Worm (Caenorhabditis elegans) whole organism, young adult: ENCODE data around the gene abu-14.

Experiments used
- B0019.2 ChIP-seq: fragments of 200-800 bp; sonication (Bioruptor generic); conservative IDR thresholded peaks from 2 replicates; pipeline ENCODE4 v1.3.6; 2022; ENCODE audit warnings: missing genetic modification reagents, missing genetic modification characterization, missing compliant biosample characterization
- B0035.1 ChIP-seq: sonication (generic microtip); optimal IDR thresholded peaks from 2 replicates; lab custom pipeline; 2016; ENCODE audit warnings: missing genetic modification characterization, mild to moderate bottlenecking, missing compliant biosample characterization, missing genotype, missing genetic modification reagents
- F23B12.7 ChIP-seq: sonication (generic microtip); optimal IDR thresholded peaks from 2 replicates; lab custom pipeline; 2017; ENCODE audit warnings: missing genetic modification characterization, mild to moderate bottlenecking, missing compliant biosample characterization, antibody characterized with exemption, moderate library complexity; ENCODE audit not compliant: insufficient read depth
- F39B2.1 ChIP-seq: fragments of 200-800 bp; sonication (Bioruptor generic); IDR thresholded peaks from 2 replicates; pipeline ENCODE4 v1.3.6; 2022; ENCODE audit warnings: missing genetic modification reagents, missing genetic modification characterization, missing compliant biosample characterization
- F49E8.2 ChIP-seq: sonication (generic microtip); optimal IDR thresholded peaks from 3 replicates; lab custom pipeline; 2017; ENCODE audit warnings: missing genetic modification characterization, mild to moderate bottlenecking, missing compliant biosample characterization, antibody characterized with exemption, moderate library complexity; ENCODE audit not compliant: insufficient read depth
- K12H6.12 ChIP-seq: fragments of 200-800 bp; sonication (Bioruptor generic); optimal IDR thresholded peaks from 2 replicates; lab custom pipeline; 2018; ENCODE audit warnings: mild to moderate bottlenecking, missing genetic modification characterization, missing compliant biosample characterization
- T07F8.4 ChIP-seq: sonication (generic microtip); optimal IDR thresholded peaks from 2 replicates; lab custom pipeline; 2016; ENCODE audit warnings: mild to moderate bottlenecking, missing genetic modification characterization, moderate library complexity, missing compliant biosample characterization
- T26A5.8 ChIP-seq: sonication (generic microtip); optimal IDR thresholded peaks from 2 replicates; lab custom pipeline; 2016; ENCODE audit warnings: missing genetic modification characterization, missing compliant biosample characterization
- Y53F4B.3 ChIP-seq: fragments of 200-800 bp; sonication (Bioruptor generic); IDR thresholded peaks from 2 replicates; pipeline ENCODE4 v1.3.6; 2022; ENCODE audit warnings: missing genetic modification reagents, missing genetic modification characterization, missing compliant biosample characterization
- Y79H2A.3 ChIP-seq: fragments of 200-800 bp; sonication (Bioruptor generic); conservative IDR thresholded peaks from 2 replicates; pipeline ENCODE4 v1.3.6; 2022; ENCODE audit warnings: missing genetic modification reagents, missing genetic modification characterization, missing compliant biosample characterization
- Y95B8A.8 ChIP-seq: fragments of 200-800 bp; sonication (Bioruptor generic); IDR thresholded peaks from 2 replicates; pipeline ENCODE4 v1.3.6; 2022; ENCODE audit warnings: missing genetic modification reagents, missing genetic modification characterization, missing compliant biosample characterization
- ama-1 ChIP-seq, 3 experiments: fragments of 150-350 bp in 1 of 3; sonication (generic microtip) in 2 of 3; optimal IDR thresholded peaks; 2 replicates each; lab custom pipeline; 2014 to 2018; ENCODE audit warnings: missing biosample characterization in 2 of 3, missing genetic modification characterization in 2 of 3, missing genetic modification reagents in 2 of 3
- aptf-2 ChIP-seq: fragments of 200-800 bp; sonication (Bioruptor generic); conservative IDR thresholded peaks from 2 replicates; pipeline ENCODE4 v1.3.6; 2022; ENCODE audit warnings: missing genetic modification reagents, missing genetic modification characterization, missing compliant biosample characterization
- atf-7 ChIP-seq: sonication (generic microtip); optimal IDR thresholded peaks from 2 replicates; lab custom pipeline; 2017; ENCODE audit warnings: mild to moderate bottlenecking, missing genetic modification characterization, missing compliant biosample characterization
- bed-2 ChIP-seq: fragments of 200-800 bp; sonication (Bioruptor generic); IDR thresholded peaks from 2 replicates; pipeline ENCODE4 v1.3.6; 2022; ENCODE audit warnings: missing genetic modification reagents, missing genetic modification characterization, missing compliant biosample characterization
- ceh-27 ChIP-seq: fragments of 200-800 bp; sonication (Bioruptor generic); optimal IDR thresholded peaks from 2 replicates; lab custom pipeline; 2018; ENCODE audit warnings: mild to moderate bottlenecking, missing genetic modification characterization, moderate library complexity, missing compliant biosample characterization
- chd-7 ChIP-seq: sonication (generic microtip); optimal IDR thresholded peaks from 2 replicates; lab custom pipeline; 2016; ENCODE audit warnings: mild to moderate bottlenecking, missing genetic modification characterization, moderate library complexity, missing compliant biosample characterization
- die-1 ChIP-seq: sonication (generic microtip); optimal IDR thresholded peaks from 2 replicates; lab custom pipeline; 2016; ENCODE audit warnings: missing genotype, mild to moderate bottlenecking, missing genetic modification characterization, missing compliant biosample characterization
- dpff-1 ChIP-seq: sonication (generic microtip); optimal IDR thresholded peaks from 2 replicates; lab custom pipeline; 2017; ENCODE audit warnings: mild to moderate bottlenecking, missing genetic modification characterization, missing compliant biosample characterization
- efl-1 ChIP-seq: fragments of 150-350 bp; optimal IDR thresholded peaks from 2 replicates; lab custom pipeline; 2014; ENCODE audit warnings: missing biosample characterization, missing genetic modification reagents, missing genetic modification characterization
- fkh-3 ChIP-seq: sonication (generic microtip); optimal IDR thresholded peaks from 2 replicates; lab custom pipeline; 2016; ENCODE audit warnings: mild to moderate bottlenecking, missing genetic modification characterization, missing compliant biosample characterization
- him-1 ChIP-seq: sonication (generic microtip); optimal IDR thresholded peaks from 2 replicates; lab custom pipeline; 2016; ENCODE audit warnings: missing genotype, missing genetic modification reagents, missing genetic modification characterization, missing compliant biosample characterization
- hmg-1.2 ChIP-seq: fragments of 200-800 bp; sonication (Bioruptor generic); IDR thresholded peaks from 2 replicates; pipeline ENCODE4 v1.3.6; 2022; ENCODE audit warnings: missing genetic modification reagents, missing genetic modification characterization, missing compliant biosample characterization
- hmg-20 ChIP-seq: fragments of 200-800 bp; sonication (Bioruptor generic); IDR thresholded peaks from 2 replicates; pipeline ENCODE4 v1.3.6; 2022; ENCODE audit warnings: missing genetic modification reagents, missing genetic modification characterization, missing compliant biosample characterization
- lag-1 ChIP-seq: fragments of 200-800 bp; sonication (Bioruptor generic); IDR thresholded peaks from 2 replicates; pipeline ENCODE4 v1.3.6; 2022; ENCODE audit warnings: missing genetic modification reagents, missing genetic modification characterization, missing compliant biosample characterization
- let-526 ChIP-seq: fragments of 200-800 bp; sonication (Bioruptor generic); IDR thresholded peaks from 2 replicates; pipeline ENCODE4 v1.3.6; 2022; ENCODE audit warnings: missing genetic modification reagents, missing genetic modification characterization, missing compliant biosample characterization
- let-607 ChIP-seq, 2 experiments: fragments of 200-800 bp in 1 of 2; sonication (Bioruptor generic) in 1 of 2; sonication (generic microtip) in 1 of 2; optimal IDR thresholded peaks; 2 replicates each; lab custom pipeline; 2016 to 2018; ENCODE audit warnings: mild to moderate bottlenecking in 2 of 2, missing compliant biosample characterization in 2 of 2, missing genetic modification characterization in 2 of 2, moderate library complexity in 2 of 2, missing genotype in 1 of 2
- lin-40 ChIP-seq: sonication (generic microtip); optimal IDR thresholded peaks from 2 replicates; lab custom pipeline; 2016; ENCODE audit warnings: missing genetic modification characterization, mild to moderate bottlenecking, missing compliant biosample characterization, missing genotype, missing genetic modification reagents
- lir-1 ChIP-seq: fragments of 200-800 bp; sonication (Bioruptor generic); conservative IDR thresholded peaks from 2 replicates; pipeline ENCODE4 v1.3.6; 2022; ENCODE audit warnings: missing genetic modification reagents, missing genetic modification characterization, missing compliant biosample characterization
- lsl-1 ChIP-seq: fragments of 200-800 bp; sonication (Bioruptor generic); optimal IDR thresholded peaks from 2 replicates; lab custom pipeline; 2018; ENCODE audit warnings: mild to moderate bottlenecking, missing genetic modification characterization, moderate library complexity, missing compliant biosample characterization
- lsy-27 ChIP-seq: sonication (generic microtip); optimal IDR thresholded peaks from 2 replicates; lab custom pipeline; 2017; ENCODE audit warnings: missing genetic modification characterization, mild to moderate bottlenecking, missing compliant biosample characterization, antibody characterized with exemption, missing genotype, borderline replicate concordance; ENCODE audit not compliant: insufficient read depth
- mcd-1 ChIP-seq: fragments of 200-800 bp; sonication (Bioruptor generic); IDR thresholded peaks from 2 replicates; pipeline ENCODE4 v1.3.6; 2022; ENCODE audit warnings: missing genetic modification reagents, missing genetic modification characterization, missing compliant biosample characterization
- nfya-2 ChIP-seq: fragments of 200-800 bp; sonication (Bioruptor generic); IDR thresholded peaks from 2 replicates; pipeline ENCODE4 v1.3.6; 2022; ENCODE audit warnings: missing genetic modification reagents, missing genetic modification characterization, missing compliant biosample characterization
- nfyb-1 ChIP-seq: fragments of 200-800 bp; sonication (Bioruptor generic); IDR thresholded peaks from 2 replicates; pipeline ENCODE4 v1.3.6; 2022; ENCODE audit warnings: missing genetic modification reagents, missing genetic modification characterization, missing compliant biosample characterization
- nhr-80 ChIP-seq: sonication (generic microtip); optimal IDR thresholded peaks from 2 replicates; lab custom pipeline; 2016; ENCODE audit warnings: missing genetic modification characterization, missing compliant biosample characterization
- pbrm-1 ChIP-seq: fragments of 200-800 bp; sonication (Bioruptor generic); IDR thresholded peaks from 2 replicates; pipeline ENCODE4 v1.3.6; 2022; ENCODE audit warnings: missing genetic modification reagents, missing genetic modification characterization, missing compliant biosample characterization
- pha-4 ChIP-seq: fragments of 150-350 bp; sonication (generic microtip); optimal IDR thresholded peaks from 2 replicates; lab custom pipeline; 2014; ENCODE audit warnings: missing biosample characterization, missing genetic modification reagents, missing genetic modification characterization
- rcor-1 ChIP-seq: fragments of 200-800 bp; sonication (Bioruptor generic); IDR thresholded peaks from 2 replicates; pipeline ENCODE4 v1.3.6; 2022; ENCODE audit warnings: missing genetic modification reagents, missing genetic modification characterization, missing compliant biosample characterization
- rpc-1 ChIP-seq, 2 experiments: fragments of 150-350 bp in 1 of 2; sonication (generic microtip) in 1 of 2; optimal IDR thresholded peaks; 2 replicates each; lab custom pipeline; 2014 to 2018; ENCODE audit warnings: missing biosample characterization in 1 of 2, missing genetic modification characterization in 1 of 2, missing genetic modification reagents in 1 of 2, missing genotype in 1 of 2
- sea-2 ChIP-seq: fragments of 200-800 bp; sonication (Bioruptor generic); IDR thresholded peaks from 2 replicates; pipeline ENCODE4 v1.3.6; 2022; ENCODE audit warnings: missing genetic modification characterization, missing compliant biosample characterization
- snpc-3.4 ChIP-seq: sonication (generic microtip); optimal IDR thresholded peaks from 2 replicates; lab custom pipeline; 2017; ENCODE audit warnings: missing genetic modification characterization, mild to moderate bottlenecking, missing compliant biosample characterization, antibody characterized with exemption, moderate library complexity, missing genotype, missing genetic modification reagents
- somi-1 ChIP-seq: fragments of 200-800 bp; sonication (Bioruptor generic); optimal IDR thresholded peaks from 2 replicates; lab custom pipeline; 2018; ENCODE audit warnings: mild to moderate bottlenecking, missing genetic modification characterization, missing compliant biosample characterization
- tlf-1 ChIP-seq: fragments of 200-800 bp; sonication (Bioruptor generic); optimal IDR thresholded peaks from 2 replicates; lab custom pipeline; 2018; ENCODE audit warnings: mild to moderate bottlenecking, missing genetic modification characterization, missing compliant biosample characterization
- unc-130 ChIP-seq: sonication (generic microtip); optimal IDR thresholded peaks from 2 replicates; lab custom pipeline; 2016; ENCODE audit warnings: missing genetic modification reagents, missing genetic modification characterization, missing compliant biosample characterization
- xnd-1 ChIP-seq: sonication (generic microtip); optimal IDR thresholded peaks from 2 replicates; lab custom pipeline; 2016; ENCODE audit warnings: missing genotype, missing genetic modification reagents, missing genetic modification characterization, missing compliant biosample characterization
- ztf-25 ChIP-seq: fragments of 200-800 bp; sonication (Bioruptor generic); IDR thresholded peaks from 2 replicates; pipeline ENCODE4 v1.3.6; 2022; ENCODE audit warnings: missing genetic modification reagents, missing genetic modification characterization, missing compliant biosample characterization
- ztf-26 ChIP-seq: sonication (generic microtip); optimal IDR thresholded peaks from 2 replicates; lab custom pipeline; 2017; ENCODE audit warnings: missing genetic modification characterization, missing compliant biosample characterization
- ztf-6 ChIP-seq: fragments of 200-800 bp; sonication (Bioruptor generic); IDR thresholded peaks from 2 replicates; pipeline ENCODE4 v1.3.6; 2022; ENCODE audit warnings: missing genetic modification reagents, missing genetic modification characterization, missing compliant biosample characterization

Gene abu-14

ce11 chrII:9273984-9274383 is 47.0 kb upstream of the abu-14 start (continued):
- TF ChIP-seq pbrm-1 (GFP tag; lab: Robert Waterston, UW), result peak; percentile 81
- TF ChIP-seq let-607 (tag; optimal IDR thresholded peaks at IDR 0.05; lab: Kevin White, UChicago), result peak; percentile 35 to 57
- no peak for TF ChIP-seq B0019.2 (GFP tag; lab: Robert Waterston, UW)
- TF ChIP-seq dpff-1, result no peak
- no peak for TF ChIP-seq xnd-1 (tag; lab: Kevin White, UChicago)
- no peak for TF ChIP-seq bed-2 (GFP tag; lab: Robert Waterston, UW)
- TF ChIP-seq F39B2.1 (GFP tag; lab: Robert Waterston, UW), result no peak
- TF ChIP-seq ztf-26 (tag; lab: Kevin White, UChicago), result peak; percentile 79
- no peak for TF ChIP-seq lsl-1 (GFP tag; lab: Kevin White, UChicago)
- no peak for TF ChIP-seq ztf-6
- no peak for TF ChIP-seq ztf-25 (GFP tag; lab: Robert Waterston, UW)
- TF ChIP-seq lsy-27 (tag; lab: Kevin White, UChicago), result no peak
- TF ChIP-seq aptf-2, result no peak
- TF ChIP-seq nfya-2 (GFP tag; lab: Robert Waterston, UW), result no peak
- TF ChIP-seq F49E8.2 (tag; lab: Kevin White, UChicago), result no peak
- no peak for TF ChIP-seq Y53F4B.3 (GFP tag; lab: Robert Waterston, UW)
- TF ChIP-seq him-1 (tag; lab: Kevin White, UChicago), result no peak
- peak; percentile 98 for TF ChIP-seq hmg-1.2 (GFP tag; lab: Robert Waterston, UW)
- TF ChIP-seq chd-7, result peak; percentile 82
- TF ChIP-seq sea-2, result no peak
- TF ChIP-seq somi-1 (GFP tag; lab: Kevin White, UChicago), result peak; percentile 75
- peak; percentile 34 for TF ChIP-seq atf-7 (tag; lab: Kevin White, UChicago)
- TF ChIP-seq ama-1 (optimal IDR thresholded peaks at IDR 0.05; lab: Kevin White, UChicago), result no peak
- TF ChIP-seq ama-1 (GFP tag; optimal IDR thresholded peaks at IDR 0.05; lab: Kevin White, UChicago), result no peak
- TF ChIP-seq hmg-20 (GFP tag; lab: Robert Waterston, UW), result no peak
- peak; percentile 67 for TF ChIP-seq ceh-27 (GFP tag; lab: Kevin White, UChicago)
- TF ChIP-seq snpc-3.4, result no peak
- peak; percentile 81 for TF ChIP-seq nhr-80 (tag; lab: Kevin White, UChicago)
- no peak for TF ChIP-seq rpc-1 (optimal IDR thresholded peaks at IDR 0.05; lab: Kevin White, UChicago)
- TF ChIP-seq rpc-1 (tag; optimal IDR thresholded peaks at IDR 0.05; lab: Kevin White, UChicago), result no peak
- TF ChIP-seq B0035.1 (tag; lab: Kevin White, UChicago), result no peak
- no peak for TF ChIP-seq T26A5.8 (tag; lab: Kevin White, UChicago)
- no peak for TF ChIP-seq die-1 (tag; lab: Kevin White, UChicago)
- no peak for TF ChIP-seq F23B12.7
- peak; percentile 61 for TF ChIP-seq K12H6.12 (tag; lab: Kevin White, UChicago)
- 0 out of 2 replicates have a peak, but pooled peaks have one; percentile 17 for TF ChIP-seq Y95B8A.8 (GFP tag; lab: Robert Waterston, UW)
- TF ChIP-seq mcd-1, result peak; percentile 59
- peak; percentile 51; the same call in 1 of the 2 replicates for TF ChIP-seq lir-1
- peak; percentile 67; the same call in 1 of the 2 replicates for TF ChIP-seq nfyb-1
- TF ChIP-seq pha-4, result peak; percentile 37
- peak; percentile 40 for TF ChIP-seq tlf-1 (GFP tag; lab: Kevin White, UChicago)
- TF ChIP-seq lin-40 (tag; lab: Kevin White, UChicago), result peak; percentile 88
- no peak for TF ChIP-seq efl-1 (GFP tag; lab: Kevin White, UChicago)
- TF ChIP-seq fkh-3 (tag; lab: Kevin White, UChicago), result no peak
- no peak for TF ChIP-seq unc-130 (GFP tag; lab: Kevin White, UChicago)
- no peak for TF ChIP-seq lag-1 (GFP tag; lab: Robert Waterston, UW)
- no peak for TF ChIP-seq rcor-1 (GFP tag; lab: Robert Waterston, UW)
- TF ChIP-seq let-526 (GFP tag; lab: Robert Waterston, UW), result peak; percentile 62; the same call in 1 of the 2 replicates
- TF ChIP-seq Y79H2A.3 (GFP tag; lab: Robert Waterston, UW), result no peak
- TF ChIP-seq T07F8.4 (tag; lab: Kevin White, UChicago), result no peak
